Worm (Caenorhabditis elegans) whole organism, young adult: ENCODE measurements around the gene syf-2.

ENCODE experiments used
- ama-1 ChIP-seq, 3 experiments: fragments of 150-350 bp in 1 of 3; sonication (generic microtip) in 2 of 3; optimal IDR thresholded peaks; 2 replicates each; lab custom pipeline; 2014 to 2018; ENCODE audit warnings: missing biosample characterization in 2 of 3, missing genetic modification characterization in 2 of 3, missing genetic modification reagents in 2 of 3
- dox-1 ChIP-seq: fragments of 200-800 bp; sonication (Bioruptor generic); IDR thresholded peaks from 2 replicates; pipeline ENCODE4 v1.3.6; 2022; ENCODE audit warnings: missing genetic modification reagents, missing genetic modification characterization, missing compliant biosample characterization
- lin-40 ChIP-seq: sonication (generic microtip); optimal IDR thresholded peaks from 2 replicates; lab custom pipeline; 2016; ENCODE audit warnings: missing genetic modification characterization, mild to moderate bottlenecking, missing compliant biosample characterization, missing genotype, missing genetic modification reagents
- pbrm-1 ChIP-seq: fragments of 200-800 bp; sonication (Bioruptor generic); IDR thresholded peaks from 2 replicates; pipeline ENCODE4 v1.3.6; 2022; ENCODE audit warnings: missing genetic modification reagents, missing genetic modification characterization, missing compliant biosample characterization
- pha-4 ChIP-seq: fragments of 150-350 bp; sonication (generic microtip); optimal IDR thresholded peaks from 2 replicates; lab custom pipeline; 2014; ENCODE audit warnings: missing biosample characterization, missing genetic modification reagents, missing genetic modification characterization
- snpc-4 ChIP-seq, 5 experiments: fragments of 150-350 bp in 1 of 5; sonication (generic microtip) in 4 of 5; optimal IDR thresholded peaks; 2 replicates each; lab custom pipeline; 2014 to 2018; ENCODE audit warnings: missing genetic modification characterization in 5 of 5, missing biosample characterization in 3 of 5, antibody characterized with exemption in 2 of 5, mild to moderate bottlenecking in 2 of 5, missing compliant biosample characterization in 2 of 5, missing genotype in 2 of 5, moderate library complexity in 2 of 5, missing genetic modification reagents in 1 of 5
- unc-62 ChIP-seq: fragments of 150-350 bp; optimal IDR thresholded peaks from 2 replicates; lab custom pipeline; 2014; ENCODE audit warnings: missing biosample characterization, missing genetic modification reagents, missing genetic modification characterization

ce11 chrIII:7184022-7184421, 22.1 kb upstream of the syf-2 start, which contains the start of gene yju-2:
- TF ChIP-seq snpc-4 (GFP tag; optimal IDR thresholded peaks at IDR 0.05; lab: Kevin White, UChicago) (peak; percentile 31), snpc-4 (tag; optimal IDR thresholded peaks at IDR 0.05; lab: Kevin White, UChicago) (peak in 2 of 4 experiments; percentile 38 to 41), unc-62 (GFP tag; lab: Kevin White, UChicago) (no peak), lin-40 (tag; lab: Kevin White, UChicago) (no peak), dox-1 (no peak), pha-4 (tag; lab: Kevin White, UChicago) (no peak), pbrm-1 (GFP tag; lab: Robert Waterston, UW) (no peak), ama-1 (optimal IDR thresholded peaks at IDR 0.05; lab: Kevin White, UChicago) (peak; percentile 16), ama-1 (GFP tag; optimal IDR thresholded peaks at IDR 0.05; lab: Kevin White, UChicago) (peak in 1 of 2 experiments; percentile 38)
